Fruit fly (Drosophila melanogaster): ENCODE results near the gene Gr8a.

Gene Gr8a

dm6 chrX:9196362-9196761 is 30.6 kb upstream of the Gr8a start, which contains the start of gene CG12118 (continued):
- TF ChIP-seq CG13624 (GFP tag; optimal IDR thresholded peaks at IDR 0.05) = peak; percentile 5
- TF ChIP-seq hb (GFP tag; IDR thresholded peaks at IDR 0.05; ENCODE audit: partially characterized antibody) = peak; percentile 84
- peak; percentile 64 for TF ChIP-seq cato (GFP tag; optimal IDR thresholded peaks at IDR 0.05; ENCODE audit: borderline replicate concordance)
- TF ChIP-seq CG1603 (tag; optimal IDR thresholded peaks at IDR 0.05) = peak; percentile 35
- peak; percentile 8 for TF ChIP-seq CG30431 (GFP tag; optimal IDR thresholded peaks at IDR 0.05)
- no peak for TF ChIP-seq pum (GFP tag; optimal IDR thresholded peaks at IDR 0.05)
- no peak for TF ChIP-seq CG15479 (GFP tag; optimal IDR thresholded peaks at IDR 0.05)
- TF ChIP-seq dimm (GFP tag; IDR thresholded peaks at IDR 0.05) = peak; percentile 39; the same call in 1 of the 2 replicates
- TF ChIP-seq luna (GFP tag; optimal IDR thresholded peaks at IDR 0.05) = no peak
- peak; percentile 35 for TF ChIP-seq Dip3 (GFP tag; optimal IDR thresholded peaks at IDR 0.05)
- peak; percentile 44 for TF ChIP-seq YL-1 (GFP tag; optimal IDR thresholded peaks at IDR 0.05)
- TF ChIP-seq pnt (GFP tag; optimal IDR thresholded peaks at IDR 0.05) = no peak
- no peak for TF ChIP-seq CG6854 (GFP tag; optimal IDR thresholded peaks at IDR 0.05)
- peak; percentile 53; the same call in 2 of the 3 replicates for TF ChIP-seq dysf (GFP tag; IDR thresholded peaks at IDR 0.05)
- TF ChIP-seq croc (GFP tag; conservative IDR thresholded peaks at IDR 0.05) = peak; percentile 39; the same call in 2 of the 3 replicates
- TF ChIP-seq crc (GFP tag; optimal IDR thresholded peaks at IDR 0.05) = no peak
- TF ChIP-seq Pdp1 (GFP tag; optimal IDR thresholded peaks at IDR 0.05) = peak; percentile 35 to 52
- TF ChIP-seq kah (GFP tag; optimal IDR thresholded peaks at IDR 0.05) = no peak
- TF ChIP-seq Neu2 (GFP tag; optimal IDR thresholded peaks at IDR 0.05; ENCODE audit: borderline replicate concordance) = no peak
- TF ChIP-seq ttk (GFP tag; IDR thresholded peaks at IDR 0.05) = peak; percentile 71
- TF ChIP-seq ranshi (GFP tag; IDR thresholded peaks at IDR 0.05) = peak; percentile 75
- TF ChIP-seq nom (GFP tag; optimal IDR thresholded peaks at IDR 0.05) = no peak
- TF ChIP-seq NFAT (GFP tag; IDR thresholded peaks at IDR 0.05) = peak; percentile 78
- TF ChIP-seq CG12236 (GFP tag; optimal IDR thresholded peaks at IDR 0.05) = no peak
- peak; percentile 68 for TF ChIP-seq corto (GFP tag; optimal IDR thresholded peaks at IDR 0.05)
- peak; percentile 87 to 98 for TF ChIP-seq crp (GFP tag; optimal IDR thresholded peaks at IDR 0.05)
- no peak for TF ChIP-seq CG16779 (GFP tag; IDR thresholded peaks at IDR 0.05)
- TF ChIP-seq chm (GFP tag; IDR thresholded peaks at IDR 0.05) = peak; percentile 92
- no peak for TF ChIP-seq CG4360 (GFP tag; IDR thresholded peaks at IDR 0.05)
- TF ChIP-seq Xbp1 (GFP tag; optimal IDR thresholded peaks at IDR 0.05) = peak; percentile 90
- peak; percentile 85 for TF ChIP-seq Opbp (GFP tag; IDR thresholded peaks at IDR 0.05; ENCODE audit: partially characterized antibody)
- peak; percentile 89 for TF ChIP-seq az2 (GFP tag; optimal IDR thresholded peaks at IDR 0.05)
- TF ChIP-seq CG8388 (GFP tag; optimal IDR thresholded peaks at IDR 0.05) = peak; percentile 78
- TF ChIP-seq eyg (GFP tag; optimal IDR thresholded peaks at IDR 0.05) = no peak
- no peak for TF ChIP-seq CG12769 (tag; optimal IDR thresholded peaks at IDR 0.05)
- peak; percentile 44; the same call in 1 of the 2 replicates for TF ChIP-seq rib (GFP tag; IDR thresholded peaks at IDR 0.05)
- TF ChIP-seq CG10462 (GFP tag; optimal IDR thresholded peaks at IDR 0.05) = peak; percentile 72
- peak; percentile 70; the same call in 1 of the 2 replicates for TF ChIP-seq CG42726 (GFP tag; IDR thresholded peaks at IDR 0.05; ENCODE audit: partially characterized antibody)
- TF ChIP-seq CG10431 (GFP tag; optimal IDR thresholded peaks at IDR 0.05) = no peak
- no peak for TF ChIP-seq CG8359 (GFP tag; optimal IDR thresholded peaks at IDR 0.05; ENCODE audit: borderline replicate concordance)
- TF ChIP-seq ato (GFP tag; IDR thresholded peaks at IDR 0.05; ENCODE audit: partially characterized antibody) = peak; percentile 65
- TF ChIP-seq Side (GFP tag; optimal IDR thresholded peaks at IDR 0.05) = peak; percentile 3
- TF ChIP-seq CG3995 (GFP tag; optimal IDR thresholded peaks at IDR 0.05) = peak; percentile 21
- peak; percentile 38; the same call in 1 of the 2 replicates for TF ChIP-seq peb (GFP tag; IDR thresholded peaks at IDR 0.05)
- peak; percentile 61; the same call in 1 of the 3 replicates for TF ChIP-seq C15 (GFP tag; IDR thresholded peaks at IDR 0.05)
- peak; percentile 14; the same call in 1 of the 2 replicates for TF ChIP-seq onecut (GFP tag; IDR thresholded peaks at IDR 0.05)
- peak; percentile 87 for TF ChIP-seq Dp (GFP tag; optimal IDR thresholded peaks at IDR 0.05)
- TF ChIP-seq CG14710 (tag; optimal IDR thresholded peaks at IDR 0.05) = peak; percentile 88
- peak; percentile 33 for TF ChIP-seq ewg (GFP tag; optimal IDR thresholded peaks at IDR 0.05)
- TF ChIP-seq Gsc (GFP tag; IDR thresholded peaks at IDR 0.05) = no peak

Data from whole organism, embryonic.